Fruit fly (Drosophila melanogaster) whole organism, pupa: ENCODE results near the gene Lrr47.

Experiments
- CG10348 ChIP-seq: fragments of 200-800 bp; sonication (Bioruptor generic); IDR thresholded peaks from 2 replicates; pipeline ENCODE4 v1.3.6; 2022; ENCODE audit warnings: missing biosample characterization, missing genetic modification characterization
- CG12605 ChIP-seq: fragments of 200-800 bp; sonication (Bioruptor generic); IDR thresholded peaks from 2 replicates; pipeline ENCODE4 v1.3.6; 2022; ENCODE audit warnings: missing biosample characterization, missing genetic modification characterization
- CG13204 ChIP-seq: fragments of 200-800 bp; sonication (Bioruptor generic); optimal IDR thresholded peaks from 2 replicates; lab custom pipeline; 2018; ENCODE audit warnings: missing biosample characterization, mild to moderate bottlenecking, missing genetic modification characterization, moderate library complexity
- CG14655 ChIP-seq: fragments of 200-800 bp; sonication (Bioruptor generic); optimal IDR thresholded peaks from 3 replicates; lab custom pipeline; 2017; ENCODE audit warnings: mild to moderate bottlenecking, missing biosample characterization, missing genetic modification reagents, missing genetic modification characterization
- CG15710 ChIP-seq: fragments of 200-800 bp; sonication (Bioruptor generic); optimal IDR thresholded peaks from 2 replicates; lab custom pipeline; 2018; ENCODE audit warnings: missing biosample characterization, mild to moderate bottlenecking, missing genetic modification characterization, moderate library complexity
- CG17806 ChIP-seq: fragments of 200-800 bp; sonication (Bioruptor generic); optimal IDR thresholded peaks from 2 replicates; lab custom pipeline; 2018; ENCODE audit warnings: missing biosample characterization, mild to moderate bottlenecking, missing genetic modification characterization, moderate library complexity
- CG32121 ChIP-seq: fragments of 200-800 bp; sonication (Bioruptor generic); IDR thresholded peaks from 2 replicates; pipeline ENCODE4 v1.3.6; 2022; ENCODE audit warnings: missing biosample characterization, missing genetic modification characterization
- CG34367 ChIP-seq: fragments of 200-800 bp; sonication (Bioruptor generic); optimal IDR thresholded peaks from 2 replicates; lab custom pipeline; 2018; ENCODE audit warnings: missing biosample characterization, mild to moderate bottlenecking, missing genetic modification characterization
- CG4496 ChIP-seq: fragments of 200-800 bp; sonication (Bioruptor generic); IDR thresholded peaks from 3 replicates; pipeline ENCODE4 v1.3.6; 2022; ENCODE audit warnings: missing biosample characterization, missing genetic modification characterization
- CG8159 ChIP-seq: fragments of 200-800 bp; sonication (Bioruptor generic); optimal IDR thresholded peaks from 3 replicates; lab custom pipeline; 2018; ENCODE audit warnings: missing biosample characterization, mild to moderate bottlenecking, missing genetic modification characterization, moderate library complexity
- CG8301 ChIP-seq: fragments of 200-800 bp; sonication (Bioruptor generic); optimal IDR thresholded peaks from 2 replicates; lab custom pipeline; 2018; ENCODE audit warnings: missing biosample characterization, mild to moderate bottlenecking, missing genetic modification characterization
- CG9948 ChIP-seq: fragments of 200-800 bp; sonication (Bioruptor generic); optimal IDR thresholded peaks from 2 replicates; lab custom pipeline; 2018; ENCODE audit warnings: missing biosample characterization, mild to moderate bottlenecking, missing genetic modification characterization, moderate library complexity
- D1 ChIP-seq: fragments of 200-800 bp; sonication (Bioruptor generic); optimal IDR thresholded peaks from 2 replicates; lab custom pipeline; 2018; ENCODE audit warnings: missing biosample characterization, mild to moderate bottlenecking, missing genetic modification characterization, moderate library complexity
- EcR ChIP-seq: fragments of 200-800 bp; sonication (Bioruptor generic); optimal IDR thresholded peaks from 3 replicates; lab custom pipeline; 2019; ENCODE audit warnings: missing biosample characterization, missing genetic modification characterization, mild to moderate bottlenecking, moderate library complexity, missing genetic modification reagents
- Ets98B ChIP-seq: fragments of 200-800 bp; sonication (Bioruptor generic); IDR thresholded peaks from 2 replicates; pipeline ENCODE4 v1.3.6; 2022; ENCODE audit warnings: missing biosample characterization, missing genetic modification characterization
- Pif1A ChIP-seq: fragments of 200-800 bp; sonication (Bioruptor generic); optimal IDR thresholded peaks from 3 replicates; lab custom pipeline; 2016; ENCODE audit warnings: missing biosample characterization, missing genetic modification characterization
- Pif1B ChIP-seq: fragments of 200-800 bp; sonication (Bioruptor generic); optimal IDR thresholded peaks from 3 replicates; lab custom pipeline; 2016; ENCODE audit warnings: missing biosample characterization, missing genetic modification characterization
- Snoo ChIP-seq: fragments of 200-800 bp; sonication (Bioruptor generic); optimal IDR thresholded peaks from 3 replicates; lab custom pipeline; 2017; ENCODE audit warnings: missing biosample characterization, mild to moderate bottlenecking, missing genetic modification characterization, inconsistent platforms
- fd96Ca ChIP-seq: fragments of 200-800 bp; sonication (Bioruptor generic); IDR thresholded peaks from 3 replicates; pipeline ENCODE4 v1.3.6; 2022; ENCODE audit warnings: missing biosample characterization, missing genetic modification characterization
- gl ChIP-seq: fragments of 200-800 bp; sonication (Bioruptor generic); optimal IDR thresholded peaks from 2 replicates; lab custom pipeline; 2018; ENCODE audit warnings: missing biosample characterization, mild to moderate bottlenecking, missing genetic modification characterization
- rn ChIP-seq: fragments of 200-800 bp; sonication (Bioruptor generic); IDR thresholded peaks from 2 replicates; pipeline ENCODE4 v1.3.6; 2022; ENCODE audit warnings: missing biosample characterization, missing genetic modification characterization

The Lrr47 gene

DNA sequence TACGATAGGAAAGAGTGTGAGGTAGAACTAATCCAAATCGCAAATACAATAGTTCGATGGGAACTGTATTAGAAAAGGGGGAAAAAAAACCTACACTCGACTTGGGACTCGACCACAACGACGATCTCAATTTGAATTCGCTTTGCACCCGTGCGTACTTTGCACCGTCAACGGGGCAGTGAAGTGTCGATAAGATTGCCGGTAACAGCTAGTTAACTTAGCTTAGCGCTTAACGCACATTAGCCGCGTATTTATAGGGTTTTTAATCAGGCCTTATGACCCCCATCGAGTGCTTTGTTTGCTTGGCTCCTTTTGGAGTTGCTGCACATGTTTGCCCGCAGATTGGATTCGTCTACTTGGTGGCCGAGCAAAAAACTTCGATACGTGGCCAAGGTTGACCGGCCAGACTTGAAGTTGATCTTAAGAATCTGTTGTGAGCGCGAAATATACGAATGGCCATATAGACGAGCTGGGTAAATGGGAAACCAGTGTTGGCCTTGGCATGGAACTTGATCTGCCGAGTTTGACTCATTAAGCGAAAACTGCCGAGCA lies 2.5 kb upstream of the Lrr47 start:
- TF ChIP-seq EcR (peak; percentile 81), CG4496 (GFP tag; lab: Robert Waterston, UW) (peak; percentile 44; the same call in 1 of the 3 replicates), Ets98B (GFP tag; lab: Robert Waterston, UW) (0 out of 2 replicates have a peak, but pooled peaks have one; percentile 11), CG8301 (tag; lab: Kevin White, UChicago) (no peak)

DNA sequence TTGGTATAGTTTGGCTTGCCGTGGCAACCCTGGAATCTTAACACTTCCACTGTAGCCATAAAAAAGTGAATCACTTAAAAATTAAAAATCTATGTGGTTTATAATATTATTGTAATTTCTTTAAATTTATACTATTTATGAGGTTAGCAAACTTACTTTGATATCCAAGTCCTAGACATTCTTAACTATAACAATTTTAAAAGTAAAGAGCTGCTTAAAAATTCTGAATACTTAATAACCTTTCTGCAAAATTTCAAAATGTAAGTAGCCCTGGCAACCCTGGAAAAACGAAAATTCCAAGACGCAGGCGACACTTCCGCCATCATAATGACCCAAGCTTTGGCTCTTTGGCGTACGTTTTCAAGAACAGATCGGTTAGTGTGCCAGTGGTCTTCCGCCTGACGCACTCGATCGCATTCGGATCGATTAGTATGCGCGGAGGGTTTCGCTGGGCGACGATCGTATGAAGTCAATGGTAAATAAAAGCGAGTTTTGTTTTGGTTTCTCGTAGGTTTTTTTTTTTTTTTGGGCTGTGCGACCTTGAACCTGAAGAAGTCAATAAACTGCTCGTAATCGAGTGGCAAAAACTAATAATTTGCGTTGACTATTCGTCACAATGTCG lies 1.5 kb upstream of the Lrr47 start:
- TF ChIP-seq CG13204 (GFP tag; lab: Kevin White, UChicago) = no peak
- no peak for TF ChIP-seq gl (tag; lab: Kevin White, UChicago)
- TF ChIP-seq Pif1A (GFP tag; lab: Kevin White, UChicago) = no peak
- TF ChIP-seq CG8301 (tag; lab: Kevin White, UChicago) = no peak
- no peak for TF ChIP-seq CG9948 (tag; lab: Kevin White, UChicago)
- TF ChIP-seq CG17806 (tag; lab: Kevin White, UChicago) = no peak
- TF ChIP-seq Ets98B (GFP tag; lab: Robert Waterston, UW) = no peak
- no peak for TF ChIP-seq Pif1B (GFP tag; lab: Kevin White, UChicago)
- TF ChIP-seq CG32121 (GFP tag; lab: Robert Waterston, UW) = no peak
- TF ChIP-seq EcR = no peak
- no peak for TF ChIP-seq CG8159 (tag; lab: Kevin White, UChicago)
- TF ChIP-seq D1 (tag; lab: Kevin White, UChicago) = no peak
- TF ChIP-seq fd96Ca = no peak
- TF ChIP-seq CG34367 (tag; lab: Kevin White, UChicago) = no peak
- no peak for TF ChIP-seq CG15710 (tag; lab: Kevin White, UChicago)

DNA sequence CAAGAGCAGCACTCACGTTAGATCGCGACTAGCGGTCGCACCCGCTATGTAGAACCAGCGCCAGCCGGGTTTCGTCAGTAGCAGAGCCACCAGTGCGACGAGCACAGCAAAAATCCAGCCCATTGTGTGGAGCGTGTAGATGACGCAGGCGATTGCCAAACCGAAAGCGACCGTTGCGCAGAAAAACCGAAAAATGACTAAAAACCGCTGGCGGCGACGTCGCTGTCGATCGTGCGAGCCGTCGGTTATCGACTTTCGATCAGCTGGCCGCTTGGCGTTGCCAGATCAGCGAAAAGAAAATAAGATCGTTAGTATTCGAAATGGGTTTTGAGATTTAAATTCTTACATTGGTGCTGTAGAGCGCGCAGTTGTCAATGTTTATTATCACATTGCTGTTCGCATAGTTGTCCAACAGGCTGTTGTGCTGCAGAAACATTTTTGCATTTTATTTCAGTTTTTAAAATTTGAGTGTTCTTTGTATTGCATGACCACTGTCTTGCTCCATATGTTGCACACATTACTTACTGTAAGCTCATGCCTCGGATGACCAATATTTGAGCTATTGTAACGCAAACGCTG lies 576 bp upstream of the Lrr47 start:
- TF ChIP-seq CG17806 (tag; lab: Kevin White, UChicago) (no peak), CG9948 (tag; lab: Kevin White, UChicago) (no peak), fd96Ca (peak; percentile 46; the same call in 1 of the 3 replicates), CG8301 (tag; lab: Kevin White, UChicago) (peak; percentile 14), CG14655 (GFP tag; lab: Kevin White, UChicago) (no peak), EcR (peak; percentile 71), CG4496 (GFP tag; lab: Robert Waterston, UW) (no peak; the same call in 2 of the 3 replicates), Snoo (tag; lab: Kevin White, UChicago) (no peak), D1 (tag; lab: Kevin White, UChicago) (no peak), CG8159 (tag; lab: Kevin White, UChicago) (no peak), rn (GFP tag; lab: Robert Waterston, UW) (0 out of 2 replicates have a peak, but pooled peaks have one; percentile 5), Pif1B (GFP tag; lab: Kevin White, UChicago) (peak; percentile 54), CG34367 (tag; lab: Kevin White, UChicago) (no peak), CG15710 (tag; lab: Kevin White, UChicago) (no peak), gl (tag; lab: Kevin White, UChicago) (peak; percentile 27), CG12605 (GFP tag; lab: Robert Waterston, UW) (peak; percentile 16; the same call in 1 of the 2 replicates), Ets98B (GFP tag; lab: Robert Waterston, UW) (peak; percentile 59; the same call in 1 of the 2 replicates), CG32121 (GFP tag; lab: Robert Waterston, UW) (peak; percentile 52; the same call in 1 of the 2 replicates), CG10348 (GFP tag; lab: Robert Waterston, UW) (no peak), CG13204 (GFP tag; lab: Kevin White, UChicago) (peak; percentile 24), Pif1A (GFP tag; lab: Kevin White, UChicago) (peak; percentile 14)

DNA sequence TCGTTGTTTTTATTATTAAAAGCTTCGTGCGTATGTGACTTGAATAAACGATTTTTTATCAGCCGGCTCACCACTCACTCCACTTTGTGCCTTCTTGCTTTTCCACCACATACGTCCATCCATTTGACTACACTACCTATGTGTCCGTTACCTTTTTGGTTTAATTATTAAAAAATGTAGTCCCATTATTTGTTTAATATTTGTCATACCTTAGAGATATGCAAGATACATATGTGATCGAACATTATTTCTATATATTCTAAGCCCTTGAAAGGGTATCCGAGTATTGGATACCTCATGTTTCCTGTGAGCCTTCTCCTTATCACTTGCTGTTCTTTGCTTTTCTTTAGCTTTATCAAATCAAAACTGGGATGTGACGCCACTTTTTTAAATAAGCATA lies 2.1 kb downstream of the Lrr47 start:
- TF ChIP-seq CG9948 (tag; lab: Kevin White, UChicago) (peak; percentile 80), fd96Ca (peak; percentile 59; the same call in 2 of the 3 replicates), D1 (tag; lab: Kevin White, UChicago) (peak; percentile 72), gl (tag; lab: Kevin White, UChicago) (peak; percentile 77), rn (GFP tag; lab: Robert Waterston, UW) (peak; percentile 25; the same call in 1 of the 2 replicates), CG8301 (tag; lab: Kevin White, UChicago) (peak; percentile 75), CG15710 (tag; lab: Kevin White, UChicago) (peak; percentile 92), CG17806 (tag; lab: Kevin White, UChicago) (peak; percentile 88), CG14655 (GFP tag; lab: Kevin White, UChicago) (peak; percentile 78), Ets98B (GFP tag; lab: Robert Waterston, UW) (peak; percentile 83), Snoo (tag; lab: Kevin White, UChicago) (peak; percentile 84), CG13204 (GFP tag; lab: Kevin White, UChicago) (peak; percentile 38), EcR (peak; percentile 25), Pif1A (GFP tag; lab: Kevin White, UChicago) (peak; percentile 84), CG32121 (GFP tag; lab: Robert Waterston, UW) (peak; percentile 74), CG34367 (tag; lab: Kevin White, UChicago) (peak; percentile 84), CG8159 (tag; lab: Kevin White, UChicago) (peak; percentile 89), Pif1B (GFP tag; lab: Kevin White, UChicago) (peak; percentile 86), CG10348 (GFP tag; lab: Robert Waterston, UW) (no peak), CG12605 (GFP tag; lab: Robert Waterston, UW) (peak; percentile 69; the same call in 1 of the 2 replicates), CG4496 (GFP tag; lab: Robert Waterston, UW) (peak; percentile 87)
- TF ChIP-seq, all 21 proteins: peak for 20
